Worm (Caenorhabditis elegans) whole organism, L1 larva: ENCODE measurements around the gene wrm-1.

Experiments used
- egl-27 ChIP-seq, 2 experiments: fragments of 150-350 bp in 1 of 2; sonication (generic microtip); optimal IDR thresholded peaks; 3 replicates each; lab custom pipeline; 2017 to 2018; ENCODE audit warnings: missing biosample characterization in 2 of 2, missing genetic modification characterization in 2 of 2, missing genetic modification reagents in 2 of 2
- nhr-77 ChIP-seq: fragments of 150-350 bp; optimal IDR thresholded peaks from 2 replicates; lab custom pipeline; 2014; ENCODE audit warnings: missing biosample characterization, missing genetic modification characterization
- nhr-85 ChIP-seq: sonication (generic microtip); peaks from one replicate; lab custom pipeline; 2016; ENCODE audit warnings: missing genetic modification characterization, inconsistent platforms, missing compliant biosample characterization
- snpc-4 ChIP-seq: fragments of 150-350 bp; optimal IDR thresholded peaks from 2 replicates; lab custom pipeline; 2014; ENCODE audit warnings: missing biosample characterization, missing genetic modification characterization
- unc-62 ChIP-seq: fragments of 150-350 bp; optimal IDR thresholded peaks from 2 replicates; lab custom pipeline; 2014; ENCODE audit warnings: missing biosample characterization, missing genetic modification reagents, missing genetic modification characterization
- xbp-1 ChIP-seq: sonication (generic microtip); optimal IDR thresholded peaks from 2 replicates; lab custom pipeline; 2016; ENCODE audit warnings: missing genetic modification characterization, missing compliant biosample characterization

- TF ChIP-seq nhr-77: no peak
- no peak for TF ChIP-seq xbp-1 (tag; lab: Kevin White, UChicago)
- no peak for TF ChIP-seq snpc-4 (tag; lab: Kevin White, UChicago)
- no peak for TF ChIP-seq unc-62 (GFP tag; lab: Kevin White, UChicago)
- no peak for TF ChIP-seq egl-27 (tag; optimal IDR thresholded peaks at IDR 0.05; lab: Kevin White, UChicago)
- TF ChIP-seq nhr-85: no peak
These were observed 7.4 kb downstream of the wrm-1 start for ce11 chrIII:5730041-5730440.
